Worm (Caenorhabditis elegans) whole organism, late embryonic: ENCODE measurements around the gene dhs-31.
"Not testable (repeated sequence)": the region's sequence is repeated elsewhere in the genome, so short reads cannot be mapped to it uniquely, and the experiment has no call there.

Experiments used
- C38D4.7 ChIP-seq: fragments of 200-800 bp; sonication (Bioruptor generic); optimal IDR thresholded peaks from 2 replicates; lab custom pipeline; 2018; ENCODE audit warnings: mild to moderate bottlenecking, missing genetic modification characterization, moderate library complexity, missing compliant biosample characterization
- F13H6.1 ChIP-seq: sonication (generic microtip); optimal IDR thresholded peaks from 2 replicates; lab custom pipeline; 2016; ENCODE audit warnings: missing genetic modification characterization, missing compliant biosample characterization
- K02D7.2 ChIP-seq: sonication (generic microtip); optimal IDR thresholded peaks from 2 replicates; lab custom pipeline; 2017; ENCODE audit warnings: mild to moderate bottlenecking, missing genetic modification characterization, missing compliant biosample characterization
- Y22D7AL.16 ChIP-seq: sonication (generic microtip); optimal IDR thresholded peaks from 2 replicates; lab custom pipeline; 2016; ENCODE audit warnings: missing genetic modification characterization, missing compliant biosample characterization
- ceh-14 ChIP-seq: sonication (generic microtip); optimal IDR thresholded peaks from 2 replicates; lab custom pipeline; 2016; ENCODE audit warnings: missing genotype, missing genetic modification characterization, missing compliant biosample characterization
- ceh-19 ChIP-seq: fragments of 200-800 bp; sonication (Bioruptor generic); optimal IDR thresholded peaks from 2 replicates; lab custom pipeline; 2018; ENCODE audit warnings: mild to moderate bottlenecking, missing genetic modification characterization, missing compliant biosample characterization
- ceh-2 ChIP-seq: sonication (generic microtip); optimal IDR thresholded peaks from 2 replicates; lab custom pipeline; 2016; ENCODE audit warnings: missing genotype, missing genetic modification characterization, missing compliant biosample characterization
- ceh-30 ChIP-seq: fragments of 150-350 bp; optimal IDR thresholded peaks from 2 replicates; lab custom pipeline; 2014; ENCODE audit warnings: missing biosample characterization, missing genetic modification characterization
- ceh-34 ChIP-seq: sonication (generic microtip); optimal IDR thresholded peaks from 2 replicates; lab custom pipeline; 2016; ENCODE audit warnings: mild to moderate bottlenecking, missing genetic modification characterization, missing compliant biosample characterization
- ceh-45 ChIP-seq: fragments of 200-800 bp; sonication (Bioruptor generic); IDR thresholded peaks from 2 replicates; pipeline ENCODE4 v1.3.6; 2022; ENCODE audit warnings: missing genetic modification reagents, missing genetic modification characterization, missing compliant biosample characterization
- ceh-48 ChIP-seq: sonication (generic microtip); optimal IDR thresholded peaks from 2 replicates; lab custom pipeline; 2016; ENCODE audit warnings: missing genetic modification characterization, inconsistent platforms, missing compliant biosample characterization
- ceh-6 ChIP-seq: fragments of 200-800 bp; sonication (Bioruptor generic); optimal IDR thresholded peaks from 2 replicates; lab custom pipeline; 2018; ENCODE audit warnings: mild to moderate bottlenecking, missing genetic modification characterization, missing compliant biosample characterization
- dmd-4 ChIP-seq: sonication (generic microtip); optimal IDR thresholded peaks from 2 replicates; lab custom pipeline; 2016; ENCODE audit warnings: borderline replicate concordance, missing genetic modification characterization, missing compliant biosample characterization
- elt-4 ChIP-seq: sonication (generic microtip); optimal IDR thresholded peaks from 2 replicates; lab custom pipeline; 2016; ENCODE audit warnings: missing genetic modification characterization, missing compliant biosample characterization
- fax-1 ChIP-seq: sonication (generic microtip); optimal IDR thresholded peaks from 2 replicates; lab custom pipeline; 2016; ENCODE audit warnings: missing genotype, missing genetic modification characterization, missing compliant biosample characterization
- fkh-6 ChIP-seq: sonication (generic microtip); optimal IDR thresholded peaks from 2 replicates; lab custom pipeline; 2016; ENCODE audit warnings: missing genetic modification characterization, missing compliant biosample characterization
- hlh-13 ChIP-seq: fragments of 200-800 bp; sonication (Bioruptor generic); optimal IDR thresholded peaks from 2 replicates; lab custom pipeline; 2018; ENCODE audit warnings: mild to moderate bottlenecking, missing genetic modification characterization, missing compliant biosample characterization
- hlh-6 ChIP-seq: sonication (generic microtip); optimal IDR thresholded peaks from 2 replicates; lab custom pipeline; 2016; ENCODE audit warnings: missing genotype, missing genetic modification characterization, missing compliant biosample characterization
- lin-11 ChIP-seq: fragments of 200-800 bp; sonication (Bioruptor generic); optimal IDR thresholded peaks from 2 replicates; lab custom pipeline; 2018; ENCODE audit warnings: mild to moderate bottlenecking, missing genetic modification characterization, missing compliant biosample characterization
- madf-2 ChIP-seq: sonication (generic microtip); optimal IDR thresholded peaks from 2 replicates; lab custom pipeline; 2017; ENCODE audit warnings: missing genetic modification characterization, missing compliant biosample characterization
- mec-3 ChIP-seq: sonication (generic microtip); optimal IDR thresholded peaks from 2 replicates; lab custom pipeline; 2016; ENCODE audit warnings: borderline replicate concordance, missing genetic modification characterization, missing compliant biosample characterization
- odd-2 ChIP-seq: sonication (generic microtip); optimal IDR thresholded peaks from 2 replicates; lab custom pipeline; 2017; ENCODE audit warnings: antibody characterized with exemption, mild to moderate bottlenecking, missing genetic modification characterization, missing compliant biosample characterization
- pag-3 ChIP-seq: sonication (generic microtip); optimal IDR thresholded peaks from 2 replicates; lab custom pipeline; 2016; ENCODE audit warnings: missing compliant biosample characterization, missing genetic modification characterization, borderline replicate concordance
- pha-2 ChIP-seq: sonication (generic microtip); optimal IDR thresholded peaks from 2 replicates; lab custom pipeline; 2017; ENCODE audit warnings: mild to moderate bottlenecking, missing genetic modification characterization, missing compliant biosample characterization
- pros-1 ChIP-seq: fragments of 150-350 bp; optimal IDR thresholded peaks from 2 replicates; lab custom pipeline; 2014; ENCODE audit warnings: missing biosample characterization, missing genetic modification reagents, missing genetic modification characterization
- ref-2 ChIP-seq: sonication (generic microtip); optimal IDR thresholded peaks from 2 replicates; lab custom pipeline; 2016; ENCODE audit warnings: missing genetic modification characterization, missing compliant biosample characterization
- sox-2 ChIP-seq: fragments of 200-800 bp; sonication (Bioruptor generic); IDR thresholded peaks from 2 replicates; pipeline ENCODE4 v1.3.6; 2022; ENCODE audit warnings: missing genetic modification reagents, missing genetic modification characterization, missing compliant biosample characterization
- syd-9 ChIP-seq: sonication (generic microtip); optimal IDR thresholded peaks from 2 replicates; lab custom pipeline; 2016; ENCODE audit warnings: mild to moderate bottlenecking, missing genetic modification characterization, moderate library complexity, missing compliant biosample characterization
- unc-3 ChIP-seq, 2 experiments: fragments of 200-800 bp in 1 of 2; sonication (Bioruptor generic) in 1 of 2; sonication (generic microtip) in 1 of 2; conservative IDR thresholded peaks in 1 of 2; optimal IDR thresholded peaks in 1 of 2; 2 replicates each; pipeline versions ENCODE4 v1.3.6 to Lab custom; 2016 to 2022; ENCODE audit warnings: missing compliant biosample characterization in 2 of 2, missing genetic modification characterization in 2 of 2, missing genetic modification reagents in 1 of 2
- unc-86 ChIP-seq: sonication (generic microtip); optimal IDR thresholded peaks from 2 replicates; lab custom pipeline; 2016; ENCODE audit warnings: missing genetic modification characterization, missing compliant biosample characterization
- zip-5 ChIP-seq: sonication (generic microtip); optimal IDR thresholded peaks from 2 replicates; lab custom pipeline; 2016; ENCODE audit warnings: missing genetic modification characterization, missing compliant biosample characterization
- ztf-16 ChIP-seq: sonication (generic microtip); optimal IDR thresholded peaks from 2 replicates; lab custom pipeline; 2017; ENCODE audit warnings: missing genetic modification characterization, missing compliant biosample characterization

The dhs-31 gene

ce11 chrIV:10036966-10037365 lies 3.7 kb downstream of the dhs-31 start, which contains the start of gene F44D12.10:
TSS of gene F44D12.10 (minus strand) at chrIV:10037066.
- TF ChIP-seq ceh-2 (no peak), zip-5 (tag; lab: Kevin White, UChicago) (no peak)

- TF ChIP-seq unc-3 (GFP tag; conservative IDR thresholded peaks at IDR 0.05; lab: Robert Waterston, UW), result no peak
- no peak for TF ChIP-seq unc-3 (tag; optimal IDR thresholded peaks at IDR 0.05; lab: Kevin White, UChicago)
- TF ChIP-seq ceh-6, result no peak
- no peak for TF ChIP-seq ceh-30
- TF ChIP-seq pha-2 (tag; lab: Kevin White, UChicago), result no peak
- TF ChIP-seq K02D7.2 (tag; lab: Kevin White, UChicago), result no peak
- no peak for TF ChIP-seq ceh-2
- no peak for TF ChIP-seq odd-2 (tag; lab: Kevin White, UChicago)
- TF ChIP-seq Y22D7AL.16, result no peak
- no peak for TF ChIP-seq fkh-6
- no peak for TF ChIP-seq ceh-45 (GFP tag; lab: Robert Waterston, UW)
- TF ChIP-seq syd-9 (tag; lab: Kevin White, UChicago), result no peak
- no peak for TF ChIP-seq sox-2 (GFP tag; lab: Robert Waterston, UW)
- no peak for TF ChIP-seq pros-1
- TF ChIP-seq C38D4.7 (GFP tag; lab: Kevin White, UChicago), result no peak
- no peak for TF ChIP-seq unc-86 (tag; lab: Kevin White, UChicago)
- TF ChIP-seq pag-3 (tag; lab: Kevin White, UChicago), result no peak
- TF ChIP-seq ceh-19, result no peak
These were observed 7.7 kb downstream of the dhs-31 start, which contains the start of gene F44D12.6 for ce11 chrIV:10033053-10033452. TSS of gene F44D12.6 (plus strand) at chrIV:10033353.

- not testable (repeated sequence) for TF ChIP-seq ceh-48, madf-2, ref-2 (tag; lab: Kevin White, UChicago)
These were observed 11.9 kb downstream of the dhs-31 start, which contains the start of the genes F44D12.16 and msd-2 for ce11 chrIV:10028779-10029178. TSS of gene F44D12.16 (plus strand) at chrIV:10029079. TSS of gene msd-2 (plus strand) at chrIV:10029083.

- TF ChIP-seq F13H6.1 (no peak), ztf-16 (tag; lab: Kevin White, UChicago) (no peak), hlh-13 (GFP tag; lab: Kevin White, UChicago) (no peak), ceh-34 (tag; lab: Kevin White, UChicago) (no peak), ref-2 (tag; lab: Kevin White, UChicago) (no peak), ceh-14 (tag; lab: Kevin White, UChicago) (no peak), lin-11 (tag; lab: Kevin White, UChicago) (no peak), zip-5 (tag; lab: Kevin White, UChicago) (no peak), sox-2 (GFP tag; lab: Robert Waterston, UW) (no peak), fax-1 (tag; lab: Kevin White, UChicago) (no peak), ceh-2 (no peak), elt-4 (no peak)
These were observed 13.1 kb downstream of the dhs-31 start, which contains the start of gene gipc-2 for ce11 chrIV:10027566-10027965. TSS of gene gipc-2 (minus strand) at chrIV:10027666.

ce11 chrIV:10026129-10026528 lies 14.6 kb downstream of the dhs-31 start:
- TF ChIP-seq fax-1 (tag; lab: Kevin White, UChicago) (no peak), unc-86 (tag; lab: Kevin White, UChicago) (no peak), dmd-4 (tag; lab: Kevin White, UChicago) (no peak), hlh-6 (tag; lab: Kevin White, UChicago) (no peak), odd-2 (tag; lab: Kevin White, UChicago) (no peak), mec-3 (no peak)
